Fruit fly (Drosophila melanogaster) whole organism, wandering third instar larva: ENCODE data around the gene Gpdh1.

Experiments used
- Abd-B ChIP-seq: fragments of >200 bp; optimal IDR thresholded peaks from 2 replicates; lab custom pipeline; 2017; ENCODE audit warnings: missing biosample characterization, missing genetic modification characterization
- CG32264 ChIP-seq: fragments of 200-800 bp; sonication (Bioruptor generic); optimal IDR thresholded peaks from 2 replicates; lab custom pipeline; 2016; ENCODE audit warnings: missing biosample characterization, missing genetic modification characterization
- CG9705 ChIP-seq: fragments of 200-800 bp; sonication (Bioruptor generic); optimal IDR thresholded peaks from 2 replicates; lab custom pipeline; 2018; ENCODE audit warnings: missing biosample characterization, mild to moderate bottlenecking, missing genetic modification characterization
- CrebA ChIP-seq: fragments of 200-800 bp; sonication (Bioruptor generic); optimal IDR thresholded peaks from 2 replicates; lab custom pipeline; 2016; ENCODE audit warnings: missing biosample characterization, mild to moderate bottlenecking, missing genetic modification characterization, borderline replicate concordance
- Dfd ChIP-seq: fragments of >200 bp; optimal IDR thresholded peaks from 2 replicates; lab custom pipeline; 2017; ENCODE audit warnings: missing biosample characterization, missing genetic modification characterization
- Dif ChIP-seq: fragments of 200-275, 200-300 bp; sonication (Bioruptor generic); optimal IDR thresholded peaks from 2 replicates; lab custom pipeline; 2018; ENCODE audit warnings: missing biosample characterization, missing genetic modification characterization; ENCODE audit not compliant: partially characterized antibody
- GATAd ChIP-seq: sonication (Bioruptor generic); optimal IDR thresholded peaks from 2 replicates; lab custom pipeline; 2016; ENCODE audit warnings: missing biosample characterization, missing genetic modification characterization
- HLH106 ChIP-seq: fragments of 200-800 bp; optimal IDR thresholded peaks from 3 replicates; lab custom pipeline; 2019; ENCODE audit warnings: missing biosample characterization, mild to moderate bottlenecking, missing genetic modification characterization, moderate library complexity
- Hnf4 ChIP-seq: fragments of 200-800 bp; sonication (Bioruptor generic); optimal IDR thresholded peaks from 2 replicates; lab custom pipeline; 2016; ENCODE audit warnings: missing biosample characterization, mild to moderate bottlenecking, missing genetic modification characterization
- Hr78 ChIP-seq: fragments of >200 bp; optimal IDR thresholded peaks from 2 replicates; lab custom pipeline; 2017; ENCODE audit warnings: missing biosample characterization, missing genetic modification characterization
- Hr83 ChIP-seq: fragments of 200-300 bp; sonication (Bioruptor generic); optimal IDR thresholded peaks from 2 replicates; lab custom pipeline; 2016; ENCODE audit warnings: missing biosample characterization, mild to moderate bottlenecking, missing genetic modification characterization, moderate library complexity; ENCODE audit not compliant: poor library complexity, severe bottlenecking
- Jra ChIP-seq: sonication (Bioruptor generic); optimal IDR thresholded peaks from 2 replicates; lab custom pipeline; 2016; ENCODE audit warnings: missing biosample characterization, missing genetic modification characterization
- Mio ChIP-seq: sonication (Bioruptor generic); optimal IDR thresholded peaks from 2 replicates; lab custom pipeline; 2016; ENCODE audit warnings: missing biosample characterization, missing genetic modification characterization
- Myc ChIP-seq: fragments of >200 bp; optimal IDR thresholded peaks from 2 replicates; lab custom pipeline; 2017
- N ChIP-seq: fragments of >200 bp; optimal IDR thresholded peaks from 2 replicates; lab custom pipeline; 2018; ENCODE audit warnings: missing biosample characterization, missing external identifiers, missing genetic modification characterization
- OdsH ChIP-seq: fragments of 200-800 bp; sonication (Bioruptor generic); optimal IDR thresholded peaks from 2 replicates; lab custom pipeline; 2016; ENCODE audit warnings: missing biosample characterization, mild to moderate bottlenecking, missing genetic modification characterization
- Rel ChIP-seq, 2 experiments: fragments of 200-800 bp; sonication (Bioruptor generic) in 1 of 2; optimal IDR thresholded peaks; 2 replicates in 1 of 2; 3 replicates in 1 of 2; lab custom pipeline; 2016 to 2019; ENCODE audit warnings: mild to moderate bottlenecking in 2 of 2, missing biosample characterization in 2 of 2, missing genetic modification characterization in 2 of 2, moderate library complexity in 1 of 2
- Sp1 ChIP-seq: fragments of 200-800 bp; sonication (Bioruptor generic); optimal IDR thresholded peaks from 3 replicates; lab custom pipeline; 2019; ENCODE audit warnings: missing biosample characterization, mild to moderate bottlenecking, missing genetic modification characterization, moderate library complexity
- Vsx2 ChIP-seq: fragments of 200-300, 225-300 bp; sonication (Bioruptor generic); optimal IDR thresholded peaks from 2 replicates; lab custom pipeline; 2018; ENCODE audit warnings: missing biosample characterization, missing genetic modification characterization; ENCODE audit not compliant: partially characterized antibody
- br ChIP-seq: fragments of 200-800 bp; sonication (Bioruptor generic); optimal IDR thresholded peaks from 2 replicates; lab custom pipeline; 2016; ENCODE audit warnings: missing biosample characterization, missing genetic modification characterization
- brk ChIP-seq: fragments of 200-800 bp; sonication (Bioruptor generic); optimal IDR thresholded peaks from 2 replicates; lab custom pipeline; 2016; ENCODE audit warnings: missing biosample characterization, mild to moderate bottlenecking, missing genetic modification characterization
- dl ChIP-seq, 2 experiments: fragments of 175-275, 200-275 bp in 1 of 2; fragments of 200-275 bp in 1 of 2; sonication (Bioruptor generic); optimal IDR thresholded peaks; lab custom pipeline; 2018; ENCODE audit warnings: mild to moderate bottlenecking in 2 of 2, missing biosample characterization in 2 of 2, missing genetic modification characterization in 2 of 2, moderate library complexity in 2 of 2; ENCODE audit not compliant: partially characterized antibody in 2 of 2, insufficient read depth in 1 of 2
- dmrt93B ChIP-seq: fragments of 200-800 bp; sonication (Bioruptor generic); optimal IDR thresholded peaks from 2 replicates; lab custom pipeline; 2018; ENCODE audit warnings: missing biosample characterization, mild to moderate bottlenecking, missing genetic modification characterization
- dsf ChIP-seq: sonication (Bioruptor generic); optimal IDR thresholded peaks from 2 replicates; lab custom pipeline; 2016; ENCODE audit warnings: missing biosample characterization, missing genetic modification characterization, borderline replicate concordance
- ey ChIP-seq: fragments of 200-800 bp; sonication (Bioruptor generic); optimal IDR thresholded peaks from 2 replicates; lab custom pipeline; 2016; ENCODE audit warnings: missing biosample characterization, missing genetic modification characterization
- foxo ChIP-seq, 2 experiments: fragments of 200-800 bp; sonication (Bioruptor generic); optimal IDR thresholded peaks; 2 replicates in 1 of 2; 3 replicates in 1 of 2; lab custom pipeline; 2016 to 2017; ENCODE audit warnings: missing biosample characterization in 2 of 2, missing genetic modification characterization in 2 of 2
- fru ChIP-seq: fragments of 200-800 bp; sonication (Bioruptor generic); optimal IDR thresholded peaks from 3 replicates; lab custom pipeline; 2016; ENCODE audit warnings: missing biosample characterization, mild to moderate bottlenecking, missing genetic modification characterization
- h ChIP-seq: fragments of 200-800 bp; sonication (Bioruptor generic); optimal IDR thresholded peaks from 3 replicates; lab custom pipeline; 2016; ENCODE audit warnings: missing biosample characterization, mild to moderate bottlenecking, missing genetic modification characterization
- jim ChIP-seq: fragments of 175-275, 200-325 bp; sonication (Bioruptor generic); optimal IDR thresholded peaks from 2 replicates; lab custom pipeline; 2016; ENCODE audit warnings: missing biosample characterization, mild to moderate bottlenecking, missing genetic modification characterization
- lola ChIP-seq: fragments of >200 bp; optimal IDR thresholded peaks from 2 replicates; lab custom pipeline; 2017; ENCODE audit warnings: missing biosample characterization, missing genetic modification characterization
- pan ChIP-seq: fragments of >200 bp; optimal IDR thresholded peaks from 2 replicates; lab custom pipeline; 2017
- psq ChIP-seq: fragments of 200-800 bp; sonication (Bioruptor generic); optimal IDR thresholded peaks from 3 replicates; lab custom pipeline; 2017; ENCODE audit warnings: missing biosample characterization, mild to moderate bottlenecking, missing genetic modification characterization, moderate library complexity
- rgr ChIP-seq: fragments of 200-800 bp; sonication (Bioruptor generic); optimal IDR thresholded peaks from 3 replicates; lab custom pipeline; 2016; ENCODE audit warnings: missing biosample characterization, mild to moderate bottlenecking, missing genetic modification characterization
- sage ChIP-seq: fragments of 200-800 bp; sonication (Bioruptor generic); optimal IDR thresholded peaks from 2 replicates; lab custom pipeline; 2016; ENCODE audit warnings: missing biosample characterization, mild to moderate bottlenecking, missing genetic modification characterization
- sv ChIP-seq: fragments of 200-800 bp; sonication (Bioruptor generic); optimal IDR thresholded peaks from 3 replicates; lab custom pipeline; 2016; ENCODE audit warnings: missing biosample characterization, missing genetic modification characterization
- tai ChIP-seq: sonication (Bioruptor generic); optimal IDR thresholded peaks from 2 replicates; lab custom pipeline; 2016; ENCODE audit warnings: missing biosample characterization, missing genetic modification characterization
- usp ChIP-seq: fragments of >200 bp; optimal IDR thresholded peaks from 2 replicates; lab custom pipeline; 2017; ENCODE audit warnings: missing biosample characterization, missing genetic modification characterization
- woc ChIP-seq: sonication (Bioruptor generic); optimal IDR thresholded peaks from 2 replicates; lab custom pipeline; 2016; ENCODE audit warnings: missing biosample characterization, mild to moderate bottlenecking, missing genetic modification characterization

Gpdh1 gene

dm6 chr2L:5980862-5981432, 37.5 kb downstream of the Gpdh1 start, which contains the start of gene chic:
Gene chic (minus strand): TSS chr2L:5981018.
- peak; percentile 29 for TF ChIP-seq rgr (GFP tag; lab: Kevin White, UChicago)
- peak; percentile 45 for TF ChIP-seq tai (GFP tag; lab: Kevin White, UChicago)
- TF ChIP-seq Dfd (GFP tag; lab: Kevin White, UChicago) = no peak
- peak in 1 of 2 experiments; percentile 53 for TF ChIP-seq foxo (GFP tag; optimal IDR thresholded peaks at IDR 0.05; lab: Kevin White, UChicago)
- no peak for TF ChIP-seq GATAd (GFP tag; lab: Kevin White, UChicago)
- TF ChIP-seq ey (GFP tag; lab: Kevin White, UChicago) = peak; percentile 45
- TF ChIP-seq Sp1 (GFP tag; lab: Kevin White, UChicago) = peak; percentile 37
- peak; percentile 65 for TF ChIP-seq Hr83 (GFP tag; lab: Kevin White, UChicago)
- peak; percentile 19 for TF ChIP-seq fru
- TF ChIP-seq woc (GFP tag; lab: Kevin White, UChicago) = peak; percentile 56
- TF ChIP-seq HLH106 (tag; lab: Kevin White, UChicago) = peak; percentile 36
- TF ChIP-seq Hnf4 (GFP tag; lab: Kevin White, UChicago) = peak; percentile 43
- no peak for TF ChIP-seq Rel (GFP tag; optimal IDR thresholded peaks at IDR 0.05; lab: Kevin White, UChicago)
- TF ChIP-seq Rel (tag; optimal IDR thresholded peaks at IDR 0.05; lab: Kevin White, UChicago) = peak; percentile 89
- peak; percentile 39 for TF ChIP-seq h (GFP tag; lab: Kevin White, UChicago)
- TF ChIP-seq sv = no peak

dm6 chr2L:5981433-5982333, 38.2 kb downstream of the Gpdh1 start, which contains the start of gene eIF4A:
Gene eIF4A (plus strand): TSS chr2L:5981764.
- TF ChIP-seq woc (GFP tag; lab: Kevin White, UChicago) (no peak), sv (no peak), sage (GFP tag; lab: Kevin White, UChicago) (no peak), Dif (GFP tag; lab: Kevin White, UChicago) (peak; percentile 91), tai (GFP tag; lab: Kevin White, UChicago) (peak; percentile 21), GATAd (GFP tag; lab: Kevin White, UChicago) (no peak), Hr83 (GFP tag; lab: Kevin White, UChicago) (no peak), CG9705 (GFP tag; lab: Kevin White, UChicago) (peak; percentile 5), foxo (GFP tag; optimal IDR thresholded peaks at IDR 0.05; lab: Kevin White, UChicago) (no peak), lola (GFP tag; lab: Kevin White, UChicago) (no peak), br (GFP tag; lab: Kevin White, UChicago) (no peak), CG32264 (GFP tag; lab: Kevin White, UChicago) (no peak), h (GFP tag; lab: Kevin White, UChicago) (no peak), rgr (GFP tag; lab: Kevin White, UChicago) (peak; percentile 0), Jra (no peak), HLH106 (tag; lab: Kevin White, UChicago) (peak; percentile 14), OdsH (GFP tag; lab: Kevin White, UChicago) (no peak), dsf (GFP tag; lab: Kevin White, UChicago) (no peak), Mio (GFP tag; lab: Kevin White, UChicago) (no peak), Abd-B (GFP tag; lab: Kevin White, UChicago) (no peak), usp (GFP tag; lab: Kevin White, UChicago) (no peak), jim (GFP tag; lab: Kevin White, UChicago) (no peak), Rel (GFP tag; optimal IDR thresholded peaks at IDR 0.05; lab: Kevin White, UChicago) (no peak), Rel (tag; optimal IDR thresholded peaks at IDR 0.05; lab: Kevin White, UChicago) (peak; percentile 100), N (GFP tag; lab: Kevin White, UChicago) (no peak), Hnf4 (GFP tag; lab: Kevin White, UChicago) (no peak), Sp1 (GFP tag; lab: Kevin White, UChicago) (no peak), CrebA (GFP tag; lab: Kevin White, UChicago) (no peak), Vsx2 (GFP tag; lab: Kevin White, UChicago) (no peak), Myc (no peak), pan (lab: Kevin White, UChicago) (no peak), ey (GFP tag; lab: Kevin White, UChicago) (no peak), fru (no peak), brk (GFP tag; lab: Kevin White, UChicago) (no peak), Dfd (GFP tag; lab: Kevin White, UChicago) (no peak), Hr78 (GFP tag; lab: Kevin White, UChicago) (no peak), psq (GFP tag; lab: Kevin White, UChicago) (no peak), dmrt93B (GFP tag; lab: Kevin White, UChicago) (peak; percentile 50), dl (GFP tag; optimal IDR thresholded peaks at IDR 0.05; lab: Kevin White, UChicago; ENCODE audit: insufficient read depth in 1 of 2, partially characterized antibody in 2 of 2) (peak; percentile 70 to 84)
